Worm (Caenorhabditis elegans) whole organism, L4 larva: ENCODE results near the gene C07A9.9.

Source experiments
- F26F4.8 ChIP-seq: fragments of 200-800 bp; sonication (Bioruptor generic); conservative IDR thresholded peaks from 2 replicates; pipeline ENCODE4 v1.3.6; 2022; ENCODE audit warnings: missing genetic modification characterization, missing compliant biosample characterization
- F37D6.2 ChIP-seq: sonication (generic microtip); optimal IDR thresholded peaks from 2 replicates; lab custom pipeline; 2016; ENCODE audit warnings: mild to moderate bottlenecking, missing genetic modification characterization, missing compliant biosample characterization
- T26A8.4 ChIP-seq: fragments of 200-800 bp; sonication (Bioruptor generic); IDR thresholded peaks from 2 replicates; pipeline ENCODE4 v1.3.6; 2022; ENCODE audit warnings: missing genetic modification characterization, missing compliant biosample characterization
- Y48G9A.11 ChIP-seq: fragments of 200-800 bp; sonication (Bioruptor generic); IDR thresholded peaks from 2 replicates; pipeline ENCODE4 v1.3.6; 2022; ENCODE audit warnings: missing genetic modification reagents, missing genetic modification characterization, missing compliant biosample characterization
- Y75B8A.6 ChIP-seq: fragments of 200-800 bp; sonication (Bioruptor generic); IDR thresholded peaks from 2 replicates; pipeline ENCODE4 v1.3.6; 2022; ENCODE audit warnings: missing genetic modification reagents, missing genetic modification characterization, missing compliant biosample characterization
- ZK337.2 ChIP-seq: fragments of 200-800 bp; sonication (Bioruptor generic); IDR thresholded peaks from 2 replicates; pipeline ENCODE4 v1.3.6; 2022; ENCODE audit warnings: missing genetic modification reagents, missing genetic modification characterization, missing compliant biosample characterization
- aha-1 ChIP-seq: fragments of 150-350 bp; peaks from one replicate; lab custom pipeline; 2014; ENCODE audit warnings: missing biosample characterization, missing genetic modification characterization
- ama-1 ChIP-seq: fragments of 150-350 bp; optimal IDR thresholded peaks from 2 replicates; lab custom pipeline; 2014; ENCODE audit warnings: inconsistent platforms, mixed read lengths
- ceh-28 ChIP-seq: fragments of 150-350 bp; optimal IDR thresholded peaks from 2 replicates; lab custom pipeline; 2014; ENCODE audit warnings: missing biosample characterization, missing genetic modification reagents, missing genetic modification characterization
- daf-16 ChIP-seq, 3 experiments: sonication (generic microtip); optimal IDR thresholded peaks; 2 replicates each; lab custom pipeline; 2016 to 2017; ENCODE audit warnings: missing genetic modification characterization in 3 of 3, missing genetic modification reagents in 3 of 3, mild to moderate bottlenecking in 2 of 3, missing compliant biosample characterization in 2 of 3, missing biosample characterization in 1 of 3, moderate library complexity in 1 of 3
- daf-19 ChIP-seq: fragments of 200-800 bp; sonication (Bioruptor generic); conservative IDR thresholded peaks from 2 replicates; pipeline ENCODE4 v1.3.6; 2022; ENCODE audit warnings: missing genetic modification characterization, missing compliant biosample characterization
- dmd-8 ChIP-seq: fragments of 200-800 bp; sonication (Bioruptor generic); IDR thresholded peaks from 2 replicates; pipeline ENCODE4 v1.3.6; 2022; ENCODE audit warnings: missing genetic modification characterization, missing compliant biosample characterization
- dve-1 ChIP-seq: sonication (generic microtip); optimal IDR thresholded peaks from 2 replicates; lab custom pipeline; 2017; ENCODE audit warnings: antibody characterized with exemption, mild to moderate bottlenecking, missing genetic modification characterization, missing compliant biosample characterization; ENCODE audit not compliant: insufficient read depth
- egl-27 ChIP-seq: sonication (generic microtip); optimal IDR thresholded peaks from 3 replicates; lab custom pipeline; 2017; ENCODE audit warnings: missing biosample characterization, missing genetic modification reagents, missing genetic modification characterization
- gei-8 ChIP-seq: fragments of 200-800 bp; sonication (Bioruptor generic); optimal IDR thresholded peaks from 2 replicates; lab custom pipeline; 2018; ENCODE audit warnings: mild to moderate bottlenecking, missing genetic modification characterization, missing compliant biosample characterization
- hif-1 ChIP-seq, 2 experiments: sonication (generic microtip); optimal IDR thresholded peaks; 2 replicates each; lab custom pipeline; 2016 to 2017; ENCODE audit warnings: missing compliant biosample characterization in 2 of 2, missing genetic modification characterization in 2 of 2, missing genetic modification reagents in 2 of 2, missing genotype in 2 of 2, mild to moderate bottlenecking in 1 of 2
- hlh-30 ChIP-seq: sonication (generic microtip); optimal IDR thresholded peaks from 2 replicates; lab custom pipeline; 2017; ENCODE audit warnings: antibody characterized with exemption, mild to moderate bottlenecking, missing genetic modification characterization, missing compliant biosample characterization; ENCODE audit not compliant: insufficient read depth
- lin-1 ChIP-seq: fragments of 200-800 bp; sonication (Bioruptor generic); IDR thresholded peaks from 2 replicates; pipeline ENCODE4 v1.3.6; 2022; ENCODE audit warnings: missing genetic modification reagents, missing genetic modification characterization, missing compliant biosample characterization
- lin-29 ChIP-seq: fragments of 200-800 bp; sonication (Bioruptor generic); IDR thresholded peaks from 2 replicates; pipeline ENCODE4 v1.3.6; 2022; ENCODE audit warnings: missing genetic modification reagents, missing genetic modification characterization, missing compliant biosample characterization
- lir-3 ChIP-seq: sonication (generic microtip); optimal IDR thresholded peaks from 2 replicates; lab custom pipeline; 2016; ENCODE audit warnings: mild to moderate bottlenecking, missing genetic modification characterization, missing compliant biosample characterization
- lsy-2 ChIP-seq, 2 experiments: fragments of 150-350 bp in 1 of 2; sonication (generic microtip) in 1 of 2; optimal IDR thresholded peaks; 2 replicates each; lab custom pipeline; 2014 to 2017; ENCODE audit warnings: missing biosample characterization in 2 of 2, missing genetic modification characterization in 2 of 2
- mdt-29 ChIP-seq: fragments of 200-800 bp; sonication (Bioruptor generic); IDR thresholded peaks from 2 replicates; pipeline ENCODE4 v1.3.6; 2022; ENCODE audit warnings: missing genetic modification reagents, missing genetic modification characterization, missing compliant biosample characterization
- mes-2 ChIP-seq: sonication (generic microtip); optimal IDR thresholded peaks from 2 replicates; lab custom pipeline; 2016; ENCODE audit warnings: missing genotype, mild to moderate bottlenecking, missing genetic modification characterization, missing compliant biosample characterization; ENCODE audit not compliant: poor library complexity, severe bottlenecking
- mxl-2 ChIP-seq: fragments of 200-800 bp; sonication (Bioruptor generic); conservative IDR thresholded peaks from 2 replicates; pipeline ENCODE4 v1.3.6; 2022; ENCODE audit warnings: missing genetic modification reagents, missing genetic modification characterization, missing compliant biosample characterization
- mxl-3 ChIP-seq: fragments of 200-800 bp; sonication (Bioruptor generic); optimal IDR thresholded peaks from 2 replicates; lab custom pipeline; 2018; ENCODE audit warnings: mild to moderate bottlenecking, missing genetic modification characterization, missing compliant biosample characterization
- nhr-102 ChIP-seq: sonication (generic microtip); optimal IDR thresholded peaks from 2 replicates; lab custom pipeline; 2016; ENCODE audit warnings: mild to moderate bottlenecking, missing genetic modification characterization, moderate library complexity, missing compliant biosample characterization
- nhr-28 ChIP-seq: fragments of 150-350 bp; optimal IDR thresholded peaks from 2 replicates; lab custom pipeline; 2014; ENCODE audit warnings: missing biosample characterization, missing genetic modification characterization
- nhr-41 ChIP-seq: fragments of 200-800 bp; sonication (Bioruptor generic); IDR thresholded peaks from 2 replicates; pipeline ENCODE4 v1.3.6; 2022; ENCODE audit warnings: missing genetic modification reagents, missing genetic modification characterization, missing compliant biosample characterization
- nhr-48 ChIP-seq: sonication (generic microtip); optimal IDR thresholded peaks from 2 replicates; lab custom pipeline; 2016; ENCODE audit warnings: mild to moderate bottlenecking, missing genetic modification characterization, missing compliant biosample characterization
- snpc-1.2 ChIP-seq: fragments of 200-800 bp; sonication (Bioruptor generic); IDR thresholded peaks from 2 replicates; pipeline ENCODE4 v1.3.6; 2022; ENCODE audit warnings: missing genetic modification reagents, missing genetic modification characterization, missing compliant biosample characterization
- tag-97 ChIP-seq: fragments of 200-800 bp; sonication (Bioruptor generic); IDR thresholded peaks from 2 replicates; pipeline ENCODE4 v1.3.6; 2022; ENCODE audit warnings: missing genetic modification characterization, missing compliant biosample characterization
- tra-1 ChIP-seq: fragments of 200-800 bp; sonication (Bioruptor generic); IDR thresholded peaks from 2 replicates; pipeline ENCODE4 v1.3.6; 2022; ENCODE audit warnings: missing genetic modification reagents, missing genetic modification characterization, missing compliant biosample characterization
- unc-39 ChIP-seq: sonication (generic microtip); optimal IDR thresholded peaks from 2 replicates; lab custom pipeline; 2017; ENCODE audit warnings: missing biosample characterization, missing genetic modification characterization
- unc-62 ChIP-seq, 3 experiments: fragments of 150-350 bp in 1 of 3; sonication (generic microtip); optimal IDR thresholded peaks in 2 of 3; peaks in 1 of 3; 1 replicate in 1 of 3; 2 replicates in 2 of 3; lab custom pipeline; 2014 to 2017; ENCODE audit warnings: missing biosample characterization in 3 of 3, missing genetic modification characterization in 3 of 3, missing genetic modification reagents in 3 of 3, missing genotype in 1 of 3
- ztf-11 ChIP-seq: fragments of 150-350 bp; optimal IDR thresholded peaks from 2 replicates; lab custom pipeline; 2014; ENCODE audit warnings: missing biosample characterization, missing genetic modification characterization

Gene C07A9.9

ce11 chrIII:9619079-9619761, 48.2 kb downstream of the C07A9.9 start, which contains the start of gene hlh-11 (continued):
- TF ChIP-seq F26F4.8 (GFP tag; lab: Robert Waterston, UW) (no peak), ama-1 (no peak), lir-3 (tag; lab: Kevin White, UChicago) (no peak), T26A8.4 (GFP tag; lab: Robert Waterston, UW) (peak; percentile 79), ZK337.2 (GFP tag; lab: Robert Waterston, UW) (0 out of 2 replicates have a peak, but pooled peaks have one; percentile 8), unc-39 (tag; lab: Kevin White, UChicago) (no peak), ztf-11 (tag; lab: Kevin White, UChicago) (no peak), dve-1 (tag; lab: Kevin White, UChicago) (peak; percentile 95), mxl-2 (peak; percentile 68), snpc-1.2 (GFP tag; lab: Robert Waterston, UW) (0 out of 2 replicates have a peak, but pooled peaks have one; percentile 13), gei-8 (GFP tag; lab: Kevin White, UChicago) (peak; percentile 89), lsy-2 (tag; optimal IDR thresholded peaks at IDR 0.05; lab: Kevin White, UChicago) (peak; percentile 85 to 90), dmd-8 (no peak), tra-1 (GFP tag; lab: Robert Waterston, UW) (peak; percentile 61; the same call in 1 of the 2 replicates), hif-1 (tag; optimal IDR thresholded peaks at IDR 0.05; lab: Kevin White, UChicago) (peak; percentile 54 to 75), lin-1 (GFP tag; lab: Robert Waterston, UW) (peak; percentile 66)

- no peak for TF ChIP-seq daf-16 (GFP tag; optimal IDR thresholded peaks at IDR 0.05; lab: Kevin White, UChicago)
- peak; percentile 23 for TF ChIP-seq daf-16 (tag; optimal IDR thresholded peaks at IDR 0.05; lab: Kevin White, UChicago)
- TF ChIP-seq egl-27 = no peak
- TF ChIP-seq daf-19 (GFP tag; lab: Robert Waterston, UW) = no peak
- no peak for TF ChIP-seq aha-1 (tag; lab: Kevin White, UChicago)
- TF ChIP-seq nhr-102 = no peak
- TF ChIP-seq dmd-8 = no peak
- no peak for TF ChIP-seq nhr-41
- TF ChIP-seq Y48G9A.11 (GFP tag; lab: Robert Waterston, UW) = no peak
- TF ChIP-seq ceh-28 (tag; lab: Kevin White, UChicago) = no peak
- TF ChIP-seq F37D6.2 (tag; lab: Kevin White, UChicago) = no peak
- peak; percentile 50 for TF ChIP-seq dve-1 (tag; lab: Kevin White, UChicago)
- no peak for TF ChIP-seq Y75B8A.6 (GFP tag; lab: Robert Waterston, UW)
- no peak for TF ChIP-seq unc-62 (GFP tag; optimal IDR thresholded peaks at IDR 0.05 in 1 of 2; lab: Kevin White, UChicago)
- TF ChIP-seq unc-62 (tag; optimal IDR thresholded peaks at IDR 0.05; lab: Kevin White, UChicago) = no peak
- TF ChIP-seq nhr-28 (tag; lab: Kevin White, UChicago) = peak; percentile 61
- no peak for TF ChIP-seq lin-29 (GFP tag; lab: Robert Waterston, UW)
- TF ChIP-seq mdt-29 = no peak
- TF ChIP-seq hlh-30 (tag; lab: Kevin White, UChicago) = peak; percentile 44
- TF ChIP-seq tag-97 (GFP tag; lab: Robert Waterston, UW) = no peak
- TF ChIP-seq mxl-3 = peak; percentile 23
- peak; percentile 14 for TF ChIP-seq mes-2 (tag; lab: Kevin White, UChicago)
- no peak for TF ChIP-seq nhr-48 (tag; lab: Kevin White, UChicago)
Measured at ce11 chrIII:9617599-9618262, 49.7 kb downstream of the C07A9.9 start.
